Fruit fly (Drosophila melanogaster): ENCODE data around the gene CG10984.

Gene CG10984

DNA sequence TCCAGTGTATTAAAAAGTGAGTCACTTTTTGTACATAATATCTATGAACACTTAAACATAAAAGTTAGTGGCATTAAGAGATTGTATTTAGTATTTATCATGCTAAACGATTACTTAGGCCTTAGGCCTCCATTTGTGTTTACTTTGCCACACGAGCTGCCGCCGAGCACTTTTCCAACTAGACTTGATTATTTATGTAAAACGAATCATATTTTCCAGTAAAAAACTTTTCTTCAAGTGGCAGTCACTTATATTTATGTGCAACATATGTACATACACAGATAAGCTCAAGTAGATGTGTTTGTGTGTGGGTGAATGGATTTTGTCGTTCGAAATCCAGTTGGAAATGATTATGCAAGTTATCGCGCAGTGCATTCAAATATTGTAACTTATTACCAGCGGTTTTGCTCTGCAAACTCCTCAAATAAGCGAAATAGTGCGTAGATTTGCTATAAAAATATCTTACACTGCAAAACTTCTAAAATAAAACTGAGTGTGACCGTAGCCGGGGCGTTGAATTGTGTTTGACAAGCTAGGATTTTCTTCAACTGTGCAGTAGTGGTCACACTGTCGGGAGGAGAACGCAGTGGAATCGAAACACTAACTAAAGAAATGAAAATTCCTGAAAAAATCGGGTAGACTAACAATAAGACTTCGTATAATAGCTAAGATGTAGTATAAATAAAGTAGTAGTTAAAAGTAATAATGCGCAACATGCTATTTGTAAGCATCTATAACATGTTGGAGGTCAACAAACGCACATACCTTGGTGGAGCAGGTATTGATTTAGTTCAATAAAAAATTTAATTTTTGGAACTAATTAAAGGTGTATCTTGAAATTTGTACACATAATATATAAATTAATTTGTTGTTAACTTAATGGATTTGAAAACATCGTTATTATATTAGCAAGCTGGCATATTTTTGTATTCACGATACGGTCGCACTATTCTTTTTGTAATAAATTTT is at the start of gene CG10984, which contains the start of gene Klc:
CG10984 (plus strand) TSS at position 553 of the 969 bp plus-strand sequence.
Klc (minus strand) TSS at position 490 of the 969 bp plus-strand sequence.
- TF ChIP-seq svp (GFP tag) = no peak
- peak; percentile 37 for TF ChIP-seq fkh (GFP tag; optimal IDR thresholded peaks at IDR 0.05)
- TF ChIP-seq CG8119 (GFP tag; IDR thresholded peaks at IDR 0.05) = no peak; the same call in 1 of the 3 replicates
- TF ChIP-seq Sox15 (GFP tag; optimal IDR thresholded peaks at IDR 0.05) = peak; percentile 68
- TF ChIP-seq cyc (GFP tag; optimal IDR thresholded peaks at IDR 0.05) = peak; percentile 80
- TF ChIP-seq CG6792 (GFP tag; optimal IDR thresholded peaks at IDR 0.05) = peak; percentile 81
- TF ChIP-seq spab (GFP tag; optimal IDR thresholded peaks at IDR 0.05) = no peak
- TF ChIP-seq CG6163 (GFP tag; IDR thresholded peaks at IDR 0.05) = no peak
- peak; percentile 93 for TF ChIP-seq pdm3 (GFP tag; optimal IDR thresholded peaks at IDR 0.05)
- peak; percentile 68 for TF ChIP-seq CG8632 (GFP tag; optimal IDR thresholded peaks at IDR 0.05)
- peak; percentile 87 for TF ChIP-seq CG7368 (GFP tag; optimal IDR thresholded peaks at IDR 0.05)
- TF ChIP-seq Met (GFP tag; optimal IDR thresholded peaks at IDR 0.05) = no peak
- TF ChIP-seq Sox102F (GFP tag; optimal IDR thresholded peaks at IDR 0.05) = no peak
- peak; percentile 82 for TF ChIP-seq fd85E (GFP tag; optimal IDR thresholded peaks at IDR 0.05)
- peak; percentile 85 for TF ChIP-seq Ets96B (tag; optimal IDR thresholded peaks at IDR 0.05)
- peak; percentile 70 for TF ChIP-seq CG3032 (tag; optimal IDR thresholded peaks at IDR 0.05)
- no peak for TF ChIP-seq CG34406 (GFP tag; optimal IDR thresholded peaks at IDR 0.05)
- TF ChIP-seq fd59A (GFP tag; optimal IDR thresholded peaks at IDR 0.05) = no peak
- TF ChIP-seq CG10631 (GFP tag; optimal IDR thresholded peaks at IDR 0.05) = peak; percentile 85
- TF ChIP-seq Eip78C (GFP tag) = peak; percentile 97
- peak; percentile 95 for TF ChIP-seq CG15336 (GFP tag; IDR thresholded peaks at IDR 0.05)
- no peak for TF ChIP-seq CG11294 (GFP tag; IDR thresholded peaks at IDR 0.05)
- no peak for TF ChIP-seq CG16779 (tag; optimal IDR thresholded peaks at IDR 0.05)
- peak; percentile 86 for TF ChIP-seq topi (GFP tag; optimal IDR thresholded peaks at IDR 0.05)
- no peak for TF ChIP-seq eg (GFP tag; IDR thresholded peaks at IDR 0.05)
- peak; percentile 71 for TF ChIP-seq CG11902 (GFP tag; optimal IDR thresholded peaks at IDR 0.05)
- TF ChIP-seq Eip93F (GFP tag; optimal IDR thresholded peaks at IDR 0.05) = peak; percentile 39
- TF ChIP-seq CG8319 (GFP tag; optimal IDR thresholded peaks at IDR 0.05) = no peak
- TF ChIP-seq Ets21C (GFP tag; optimal IDR thresholded peaks at IDR 0.05) = peak; percentile 66
- no peak for TF ChIP-seq CG9139 (GFP tag; optimal IDR thresholded peaks at IDR 0.05)
- peak; percentile 80 for TF ChIP-seq CG11762 (GFP tag; optimal IDR thresholded peaks at IDR 0.05; ENCODE audit: insufficient read depth)
- TF ChIP-seq CG6276 (GFP tag; optimal IDR thresholded peaks at IDR 0.05) = no peak
- peak; percentile 80 for TF ChIP-seq Hr39 (GFP tag; optimal IDR thresholded peaks at IDR 0.05)
- peak; percentile 83; the same call in 1 of the 2 replicates for TF ChIP-seq Gug (GFP tag; IDR thresholded peaks at IDR 0.05)
- TF ChIP-seq dac (GFP tag; optimal IDR thresholded peaks at IDR 0.05) = peak; percentile 89
- TF ChIP-seq CG31627 (GFP tag; optimal IDR thresholded peaks at IDR 0.05) = peak; percentile 79
- TF ChIP-seq Eip75B (GFP tag; optimal IDR thresholded peaks at IDR 0.05) = peak; percentile 88
- TF ChIP-seq Hr4 (GFP tag; optimal IDR thresholded peaks at IDR 0.05) = peak; percentile 96
- no peak for TF ChIP-seq salr (GFP tag; optimal IDR thresholded peaks at IDR 0.05)
- TF ChIP-seq Smox (GFP tag; optimal IDR thresholded peaks at IDR 0.05) = no peak
- peak; percentile 91 for TF ChIP-seq Sox14 (GFP tag; optimal IDR thresholded peaks at IDR 0.05)
- TF ChIP-seq esn (GFP tag; optimal IDR thresholded peaks at IDR 0.05) = peak; percentile 86
- TF ChIP-seq Blimp-1 (GFP tag; optimal IDR thresholded peaks at IDR 0.05) = no peak
- peak; percentile 8 for TF ChIP-seq CG6854 (GFP tag; optimal IDR thresholded peaks at IDR 0.05)
- peak; percentile 82 for TF ChIP-seq lz (GFP tag; optimal IDR thresholded peaks at IDR 0.05)
- no peak for TF ChIP-seq ss (GFP tag; optimal IDR thresholded peaks at IDR 0.05)
- TF ChIP-seq CG1621 (tag; optimal IDR thresholded peaks at IDR 0.05) = no peak
- TF ChIP-seq CG3919 (GFP tag; optimal IDR thresholded peaks at IDR 0.05) = no peak
- TF ChIP-seq net (GFP tag; optimal IDR thresholded peaks at IDR 0.05) = no peak
- peak; percentile 78 for TF ChIP-seq vri (GFP tag; optimal IDR thresholded peaks at IDR 0.05)
